Fruit fly (Drosophila melanogaster) whole organism, embryonic: Measurements from ENCODE around the gene CG9664.

ENCODE experiments used
- Atf3 ChIP-seq: fragments of 200-800 bp; sonication (Bioruptor generic); optimal IDR thresholded peaks from 3 replicates; lab custom pipeline; 2016; ENCODE audit warnings: missing biosample characterization, missing genetic modification characterization
- Bgb ChIP-seq: fragments of 200-800 bp; sonication (Bioruptor generic); IDR thresholded peaks from 2 replicates; pipeline ENCODE4 v1.3.6; 2022; ENCODE audit warnings: missing biosample characterization, missing genetic modification characterization; ENCODE audit not compliant: partially characterized antibody
- CG10979 ChIP-seq: fragments of 200-800 bp; sonication (Bioruptor generic); optimal IDR thresholded peaks from 2 replicates; lab custom pipeline; 2018; ENCODE audit warnings: missing biosample characterization, mild to moderate bottlenecking, missing genetic modification characterization, moderate library complexity
- CG11723 ChIP-seq: fragments of 200-800 bp; sonication (Bioruptor generic); optimal IDR thresholded peaks from 2 replicates; lab custom pipeline; 2017; ENCODE audit warnings: missing biosample characterization, mild to moderate bottlenecking, missing genetic modification characterization
- CG12155 ChIP-seq: fragments of 200-800 bp; sonication (Bioruptor generic); optimal IDR thresholded peaks from 3 replicates; lab custom pipeline; 2016; ENCODE audit warnings: missing biosample characterization, missing genetic modification characterization
- CG12236 ChIP-seq: fragments of 200-800 bp; sonication (Bioruptor generic); optimal IDR thresholded peaks from 2 replicates; lab custom pipeline; 2016; ENCODE audit warnings: missing biosample characterization, missing genetic modification characterization
- CG14667 ChIP-seq: fragments of 200-800 bp; sonication (Bioruptor generic); IDR thresholded peaks from 2 replicates; pipeline ENCODE4 v1.3.6; 2022; ENCODE audit warnings: missing biosample characterization, missing genetic modification characterization
- CG1529 ChIP-seq: fragments of 200-800 bp; sonication (Bioruptor generic); optimal IDR thresholded peaks from 3 replicates; lab custom pipeline; 2018; ENCODE audit warnings: missing biosample characterization, missing genetic modification characterization
- CG17186 ChIP-seq: fragments of 200-800 bp; sonication (Bioruptor generic); optimal IDR thresholded peaks from 3 replicates; lab custom pipeline; 2017; ENCODE audit warnings: missing biosample characterization, missing genetic modification reagents, missing genetic modification characterization
- CG18599 ChIP-seq: fragments of 200-800 bp; sonication (Bioruptor generic); optimal IDR thresholded peaks from 3 replicates; lab custom pipeline; 2017; ENCODE audit warnings: missing biosample characterization, missing genetic modification characterization, mild to moderate bottlenecking, moderate library complexity, missing genetic modification reagents
- CG30431 ChIP-seq: fragments of 200-800 bp; sonication (Bioruptor generic); optimal IDR thresholded peaks from 2 replicates; lab custom pipeline; 2017; ENCODE audit warnings: missing biosample characterization, missing genetic modification characterization
- CG32767 ChIP-seq: fragments of 200-800 bp; sonication (Bioruptor generic); IDR thresholded peaks from 2 replicates; pipeline ENCODE4 v1.3.6; 2022; ENCODE audit warnings: missing biosample characterization, missing genetic modification characterization
- CG34376 ChIP-seq: fragments of 200-800 bp; sonication (Bioruptor generic); optimal IDR thresholded peaks from 2 replicates; lab custom pipeline; 2018; ENCODE audit warnings: missing biosample characterization, mild to moderate bottlenecking, missing genetic modification characterization
- CG34422 ChIP-seq: fragments of 200-800 bp; sonication (Bioruptor generic); IDR thresholded peaks from 3 replicates; pipeline ENCODE4 v1.3.6; 2022; ENCODE audit warnings: missing biosample characterization, missing genetic modification characterization
- CG4730 ChIP-seq: fragments of 200-800 bp; sonication (Bioruptor generic); IDR thresholded peaks from 2 replicates; pipeline ENCODE4 v1.3.6; 2022; ENCODE audit warnings: missing biosample characterization, missing genetic modification characterization
- CG6689 ChIP-seq: fragments of 200-800 bp; sonication (Bioruptor generic); IDR thresholded peaks from 2 replicates; pipeline ENCODE4 v1.3.6; 2022; ENCODE audit warnings: missing biosample characterization, missing genetic modification characterization
- CG8290 ChIP-seq, 3 experiments: fragments of 200-800 bp; sonication (Bioruptor generic); optimal IDR thresholded peaks; 2 replicates each; lab custom pipeline; 2016 to 2019; ENCODE audit warnings: missing biosample characterization in 3 of 3, missing genetic modification characterization in 3 of 3, mild to moderate bottlenecking in 2 of 3, moderate library complexity in 1 of 3
- CG8765 ChIP-seq: fragments of 200-800 bp; sonication (Bioruptor generic); IDR thresholded peaks from 2 replicates; pipeline ENCODE4 v1.3.6; 2022; ENCODE audit warnings: missing biosample characterization, missing genetic modification characterization
- CG8924 ChIP-seq: fragments of 200-800 bp; optimal IDR thresholded peaks from 3 replicates; lab custom pipeline; 2019; ENCODE audit warnings: missing biosample characterization, mild to moderate bottlenecking, missing genetic modification characterization, moderate library complexity
- CG8944 ChIP-seq: fragments of 200-800 bp; sonication (Bioruptor generic); optimal IDR thresholded peaks from 3 replicates; lab custom pipeline; 2016; ENCODE audit warnings: missing biosample characterization, missing genetic modification characterization
- CoRest ChIP-seq: fragments of 200-800 bp; sonication (Bioruptor generic); optimal IDR thresholded peaks from 3 replicates; lab custom pipeline; 2018; ENCODE audit warnings: missing biosample characterization, mild to moderate bottlenecking, missing genetic modification characterization, moderate library complexity
- D19A ChIP-seq: fragments of 200-800 bp; optimal IDR thresholded peaks from 3 replicates; lab custom pipeline; 2019; ENCODE audit warnings: missing biosample characterization, mild to moderate bottlenecking, missing genetic modification characterization, moderate library complexity
- Dip3 ChIP-seq: fragments of 200-800 bp; sonication (Bioruptor generic); optimal IDR thresholded peaks from 3 replicates; lab custom pipeline; 2016; ENCODE audit warnings: missing biosample characterization, missing genetic modification characterization
- Doc2 ChIP-seq: fragments of 200-800 bp; sonication (Bioruptor generic); IDR thresholded peaks from 2 replicates; pipeline ENCODE4 v1.3.6; 2022; ENCODE audit warnings: missing biosample characterization, missing genetic modification characterization
- E2f2 ChIP-seq: fragments of 200-800 bp; sonication (Bioruptor generic); IDR thresholded peaks from 2 replicates; pipeline ENCODE4 v1.3.6; 2022; ENCODE audit warnings: missing biosample characterization, missing genetic modification characterization
- Ets97D ChIP-seq: fragments of 200-800 bp; sonication (Bioruptor generic); optimal IDR thresholded peaks from 3 replicates; lab custom pipeline; 2016; ENCODE audit warnings: missing biosample characterization, missing genetic modification characterization
- GATAe ChIP-seq: fragments of 200-800 bp; sonication (Bioruptor generic); conservative IDR thresholded peaks from 2 replicates; pipeline ENCODE4 v1.3.6; 2022; ENCODE audit warnings: missing biosample characterization, missing genetic modification characterization
- Gsc ChIP-seq: fragments of 200-800 bp; sonication (Bioruptor generic); IDR thresholded peaks from 2 replicates; pipeline ENCODE4 v1.3.6; 2022; ENCODE audit warnings: missing biosample characterization, missing genetic modification characterization
- HLH54F ChIP-seq: fragments of 200-800 bp; sonication (Bioruptor generic); optimal IDR thresholded peaks from 3 replicates; lab custom pipeline; 2016; ENCODE audit warnings: missing biosample characterization, missing genetic modification characterization
- Hr78 ChIP-seq, 2 experiments: fragments of 200-800 bp in 1 of 2; fragments of >200 bp in 1 of 2; sonication (Bioruptor generic) in 1 of 2; optimal IDR thresholded peaks; 2 replicates each; lab custom pipeline; 2017 to 2019; ENCODE audit warnings: missing biosample characterization in 2 of 2, missing genetic modification characterization in 2 of 2, mild to moderate bottlenecking in 1 of 2, moderate library complexity in 1 of 2
- Neu2 ChIP-seq: fragments of 200-800 bp; sonication (Bioruptor generic); optimal IDR thresholded peaks from 3 replicates; lab custom pipeline; 2016; ENCODE audit warnings: missing biosample characterization, missing genetic modification characterization, borderline replicate concordance
- Ssrp ChIP-seq: fragments of 200-800 bp; sonication (Bioruptor generic); optimal IDR thresholded peaks from 2 replicates; lab custom pipeline; 2018; ENCODE audit warnings: missing biosample characterization, mild to moderate bottlenecking, missing genetic modification characterization, moderate library complexity
- Taf1 ChIP-seq: fragments of 200-800 bp; sonication (Bioruptor generic); IDR thresholded peaks from 2 replicates; pipeline ENCODE4 v1.3.6; 2022; ENCODE audit warnings: missing biosample characterization, missing genetic modification characterization
- Vsx1 ChIP-seq: fragments of 200-800 bp; sonication (Bioruptor generic); optimal IDR thresholded peaks from 2 replicates; lab custom pipeline; 2017; ENCODE audit warnings: missing biosample characterization, mild to moderate bottlenecking, missing genetic modification characterization, missing genetic modification reagents
- ap ChIP-seq: fragments of 200-800 bp; sonication (Bioruptor generic); IDR thresholded peaks from 2 replicates; pipeline ENCODE4 v1.3.6; 2022; ENCODE audit warnings: missing biosample characterization, missing genetic modification characterization
- ci ChIP-seq: fragments of 200-800 bp; sonication (Bioruptor generic); IDR thresholded peaks from 3 replicates; pipeline ENCODE4 v1.3.6; 2022; ENCODE audit warnings: missing biosample characterization, missing genetic modification characterization
- dimm ChIP-seq: fragments of 200-800 bp; sonication (Bioruptor generic); IDR thresholded peaks from 2 replicates; pipeline ENCODE4 v1.3.6; 2022; ENCODE audit warnings: missing biosample characterization, missing genetic modification characterization
- disco-r ChIP-seq: fragments of 200-800 bp; sonication (Bioruptor generic); optimal IDR thresholded peaks from 2 replicates; lab custom pipeline; 2016; ENCODE audit warnings: missing biosample characterization, missing genetic modification characterization
- gfzf ChIP-seq: fragments of 200-800 bp; sonication (Bioruptor generic); optimal IDR thresholded peaks from 2 replicates; lab custom pipeline; 2016; ENCODE audit warnings: missing biosample characterization, mild to moderate bottlenecking, missing genetic modification characterization, moderate library complexity
- grn ChIP-seq: fragments of 200-800 bp; sonication (Bioruptor generic); optimal IDR thresholded peaks from 3 replicates; lab custom pipeline; 2017; ENCODE audit warnings: missing biosample characterization, missing genetic modification characterization
- lab ChIP-seq: fragments of 200-800 bp; sonication (Bioruptor generic); optimal IDR thresholded peaks from 3 replicates; lab custom pipeline; 2017; ENCODE audit warnings: missing biosample characterization, missing genetic modification characterization, mild to moderate bottlenecking, moderate library complexity, missing genetic modification reagents
- lola ChIP-seq, 3 experiments: fragments of >200 bp in 2 of 3; fragments of 200-800 bp in 1 of 3; sonication (Bioruptor generic) in 1 of 3; optimal IDR thresholded peaks; 2 replicates each; lab custom pipeline; 2017 to 2019; ENCODE audit warnings: missing biosample characterization in 3 of 3, missing genetic modification characterization in 3 of 3, mild to moderate bottlenecking in 1 of 3, moderate library complexity in 1 of 3
- mirr ChIP-seq: fragments of 200-800 bp; sonication (Bioruptor generic); optimal IDR thresholded peaks from 3 replicates; lab custom pipeline; 2018; ENCODE audit warnings: missing biosample characterization, mild to moderate bottlenecking, missing genetic modification characterization
- org-1 ChIP-seq: fragments of 200-800 bp; sonication (Bioruptor generic); optimal IDR thresholded peaks from 2 replicates; lab custom pipeline; 2017; ENCODE audit warnings: missing biosample characterization, missing genetic modification characterization
- psq ChIP-seq: fragments of 200-800 bp; sonication (Bioruptor generic); optimal IDR thresholded peaks from 2 replicates; lab custom pipeline; 2017; ENCODE audit warnings: missing biosample characterization, missing genetic modification characterization
- ro ChIP-seq: fragments of 200-800 bp; sonication (Bioruptor generic); IDR thresholded peaks from 2 replicates; pipeline ENCODE4 v1.3.6; 2022; ENCODE audit warnings: missing biosample characterization, missing genetic modification characterization
- salm ChIP-seq: fragments of 200-800 bp; sonication (Bioruptor generic); optimal IDR thresholded peaks from 2 replicates; lab custom pipeline; 2018; ENCODE audit warnings: missing biosample characterization, mild to moderate bottlenecking, missing genetic modification characterization
- sd ChIP-seq: fragments of 200-800 bp; sonication (Bioruptor generic); optimal IDR thresholded peaks from 3 replicates; lab custom pipeline; 2018; ENCODE audit warnings: missing biosample characterization, mild to moderate bottlenecking, missing genetic modification characterization, moderate library complexity
- sens ChIP-seq: fragments of 200-800 bp; sonication (Bioruptor generic); peaks from one replicate; lab custom pipeline; 2016; ENCODE audit warnings: missing biosample characterization, missing genetic modification characterization
- ssp ChIP-seq: fragments of 200-800 bp; sonication (Bioruptor generic); IDR thresholded peaks from 2 replicates; pipeline ENCODE4 v1.3.6; 2022; ENCODE audit warnings: missing biosample characterization, missing genetic modification characterization
- sug ChIP-seq: fragments of 200-800 bp; optimal IDR thresholded peaks from 2 replicates; lab custom pipeline; 2019; ENCODE audit warnings: missing biosample characterization, mild to moderate bottlenecking, missing genetic modification characterization, moderate library complexity
- vfl ChIP-seq: fragments of 200-800 bp; sonication (Bioruptor generic); optimal IDR thresholded peaks from 2 replicates; lab custom pipeline; 2016; ENCODE audit warnings: missing biosample characterization, missing genetic modification characterization

Gene CG9664

DNA sequence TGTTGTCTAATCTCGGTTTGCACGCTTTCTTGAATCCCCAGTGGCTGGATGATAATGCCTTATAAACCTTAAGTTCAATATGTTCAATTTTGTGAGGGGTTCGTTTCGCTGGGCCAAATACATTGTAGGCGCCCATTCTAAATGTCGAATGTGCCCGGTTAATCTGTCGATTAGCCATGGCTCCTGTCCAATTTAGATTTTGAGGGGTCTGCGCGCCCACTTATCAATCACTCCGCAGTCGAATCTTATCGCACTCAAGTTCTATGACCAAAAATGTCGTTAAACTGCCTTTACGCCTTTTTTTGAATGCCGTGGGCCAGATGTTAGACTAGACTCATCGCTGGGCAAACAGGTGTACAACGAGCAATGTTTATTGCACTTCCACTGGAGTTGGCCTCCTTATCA, 3.6 kb upstream of the CG9664 start (continued):
- TF ChIP-seq CG8924 (tag; lab: Kevin White, UChicago) (no peak), gfzf (GFP tag; lab: Kevin White, UChicago) (no peak), org-1 (GFP tag; lab: Kevin White, UChicago) (no peak), grn (GFP tag; lab: Kevin White, UChicago) (peak; percentile 82), salm (no peak), CG8944 (GFP tag; lab: Kevin White, UChicago) (no peak), CG8765 (no peak), ap (GFP tag; lab: Robert Waterston, UW) (no peak), CoRest (no peak), vfl (GFP tag; lab: Kevin White, UChicago) (no peak), CG14667 (GFP tag; lab: Robert Waterston, UW) (no peak), lola (GFP tag; optimal IDR thresholded peaks at IDR 0.05; lab: Kevin White, UChicago) (no peak), CG32767 (GFP tag; lab: Robert Waterston, UW) (no peak), Gsc (GFP tag; lab: Robert Waterston, UW) (no peak), CG12236 (GFP tag; lab: Kevin White, UChicago) (no peak), sens (GFP tag; lab: Kevin White, UChicago) (peak; percentile 57), D19A (no peak), Ets97D (GFP tag; lab: Kevin White, UChicago) (no peak), CG34422 (no peak), CG8290 (GFP tag; optimal IDR thresholded peaks at IDR 0.05; lab: Kevin White, UChicago) (no peak), CG8290 (tag; optimal IDR thresholded peaks at IDR 0.05; lab: Kevin White, UChicago) (no peak), ci (GFP tag; lab: Robert Waterston, UW) (no peak), CG34376 (GFP tag; lab: Kevin White, UChicago) (peak; percentile 79), CG4730 (GFP tag; lab: Robert Waterston, UW) (no peak), Bgb (GFP tag; lab: Robert Waterston, UW) (no peak), Neu2 (GFP tag; lab: Kevin White, UChicago) (no peak), Doc2 (GFP tag; lab: Robert Waterston, UW) (no peak), CG10979 (tag; lab: Kevin White, UChicago) (no peak), dimm (no peak), Dip3 (GFP tag; lab: Kevin White, UChicago) (no peak), CG17186 (no peak), ro (GFP tag; lab: Robert Waterston, UW) (no peak), CG6689 (GFP tag; lab: Robert Waterston, UW) (no peak), GATAe (peak; percentile 51; the same call in 1 of the 2 replicates), Vsx1 (GFP tag; lab: Kevin White, UChicago) (peak; percentile 68), Taf1 (GFP tag; lab: Robert Waterston, UW) (no peak), disco-r (no peak), psq (GFP tag; lab: Kevin White, UChicago) (no peak), sug (tag; lab: Kevin White, UChicago) (peak; percentile 92), CG18599 (GFP tag; lab: Kevin White, UChicago) (peak; percentile 0), E2f2 (no peak), CG1529 (GFP tag; lab: Kevin White, UChicago) (no peak), Atf3 (GFP tag; lab: Kevin White, UChicago) (no peak), mirr (GFP tag; lab: Kevin White, UChicago) (peak; percentile 86), HLH54F (GFP tag; lab: Kevin White, UChicago) (no peak), CG11723 (GFP tag; lab: Kevin White, UChicago) (no peak), lab (GFP tag; lab: Kevin White, UChicago) (no peak), CG12155 (no peak), ssp (no peak), Hr78 (GFP tag; optimal IDR thresholded peaks at IDR 0.05; lab: Kevin White, UChicago) (peak in 1 of 2 experiments; percentile 51), Ssrp (tag; lab: Kevin White, UChicago) (no peak), CG30431 (GFP tag; lab: Kevin White, UChicago) (no peak), sd (tag; lab: Kevin White, UChicago) (peak; percentile 64)
